Worm (Caenorhabditis elegans): ENCODE measurements around the gene rpc-11.

Gene rpc-11

ce11 chrIV:1430261-1430660 lies 20.4 kb upstream of the rpc-11 start, which contains the start of gene Y77E11A.23:
Gene Y77E11A.23 (minus strand): TSS chrIV:1430367.
- TF ChIP-seq aly-1 (tag; optimal IDR thresholded peaks at IDR 0.05) (no peak), scrt-1 (GFP tag; IDR thresholded peaks at IDR 0.05) (no peak), B0310.2 (tag; optimal IDR thresholded peaks at IDR 0.05) (no peak), sea-1 (GFP tag; conservative IDR thresholded peaks at IDR 0.05) (no peak)

ce11 chrIV:1427283-1427682 lies 17.4 kb upstream of the rpc-11 start, which contains the start of gene clec-171:
Gene clec-171 (minus strand): TSS chrIV:1427383.
- no peak for TF ChIP-seq F13C5.2 (tag; optimal IDR thresholded peaks at IDR 0.05)

- TF ChIP-seq tbx-37 (GFP tag; conservative IDR thresholded peaks at IDR 0.05): no peak
- no peak for TF ChIP-seq aly-1 (tag; optimal IDR thresholded peaks at IDR 0.05)
- no peak for TF ChIP-seq ama-1 (optimal IDR thresholded peaks at IDR 0.05)
- no peak for TF ChIP-seq hmbx-1 (tag; optimal IDR thresholded peaks at IDR 0.05)
- no peak for TF ChIP-seq pes-1 (GFP tag; IDR thresholded peaks at IDR 0.05)
- no peak for TF ChIP-seq flt-1 (GFP tag; IDR thresholded peaks at IDR 0.05)
- TF ChIP-seq ets-7 (tag; optimal IDR thresholded peaks at IDR 0.05): no peak
- TF ChIP-seq tra-4 (tag; optimal IDR thresholded peaks at IDR 0.05): no peak
- TF ChIP-seq ceh-13 (GFP tag; optimal IDR thresholded peaks at IDR 0.05): no peak
- no peak for TF ChIP-seq hmg-4 (GFP tag; optimal IDR thresholded peaks at IDR 0.05)
- TF ChIP-seq sea-1 (GFP tag; conservative IDR thresholded peaks at IDR 0.05): no peak
- no peak for TF ChIP-seq F13C5.2 (tag; optimal IDR thresholded peaks at IDR 0.05)
- TF ChIP-seq B0310.2 (tag; optimal IDR thresholded peaks at IDR 0.05): no peak
- no peak for TF ChIP-seq hnd-1 (tag; optimal IDR thresholded peaks at IDR 0.05)
- no peak for TF ChIP-seq ceh-36 (tag; optimal IDR thresholded peaks at IDR 0.05)
Measured at ce11 chrIV:1424962-1425361, 15.1 kb upstream of the rpc-11 start, which contains the start of gene Y77E11A.8. Gene Y77E11A.8 (minus strand): TSS chrIV:1425062.

- TF ChIP-seq ets-7 (tag; optimal IDR thresholded peaks at IDR 0.05): no peak
- no peak for TF ChIP-seq tbx-37 (GFP tag; conservative IDR thresholded peaks at IDR 0.05)
- TF ChIP-seq aly-1 (tag; optimal IDR thresholded peaks at IDR 0.05): no peak
- TF ChIP-seq hmg-4 (GFP tag; optimal IDR thresholded peaks at IDR 0.05): no peak
- no peak for TF ChIP-seq scrt-1 (GFP tag; IDR thresholded peaks at IDR 0.05)
- TF ChIP-seq tbx-11 (GFP tag; IDR thresholded peaks at IDR 0.05): no peak
- TF ChIP-seq ceh-13 (GFP tag; optimal IDR thresholded peaks at IDR 0.05): no peak
- no peak for TF ChIP-seq ama-1 (optimal IDR thresholded peaks at IDR 0.05)
- TF ChIP-seq F13C5.2 (tag; optimal IDR thresholded peaks at IDR 0.05): no peak
- no peak for TF ChIP-seq B0310.2 (tag; optimal IDR thresholded peaks at IDR 0.05)
- TF ChIP-seq sea-1 (GFP tag; conservative IDR thresholded peaks at IDR 0.05): no peak
- TF ChIP-seq hnd-1 (tag; optimal IDR thresholded peaks at IDR 0.05): no peak
Measured at ce11 chrIV:1420603-1421002, 10.8 kb upstream of the rpc-11 start, which contains the start of gene jtr-1. Gene jtr-1 (plus strand): TSS chrIV:1420929.

ce11 chrIV:1419795-1420509 lies 10.1 kb upstream of the rpc-11 start, which contains the start of gene Y77E11A.7:
Gene Y77E11A.7 (minus strand): TSS chrIV:1419849.
- TF ChIP-seq tbx-37 (GFP tag; conservative IDR thresholded peaks at IDR 0.05) (no peak), scrt-1 (GFP tag; IDR thresholded peaks at IDR 0.05) (0 out of 2 replicates have a peak, but pooled peaks have one; percentile 9), B0310.2 (tag; optimal IDR thresholded peaks at IDR 0.05) (no peak), tbx-11 (GFP tag; IDR thresholded peaks at IDR 0.05) (no peak), ceh-13 (GFP tag; optimal IDR thresholded peaks at IDR 0.05) (no peak), sea-1 (GFP tag; conservative IDR thresholded peaks at IDR 0.05) (peak; percentile 62), F13C5.2 (tag; optimal IDR thresholded peaks at IDR 0.05) (peak; percentile 79), tra-4 (tag; optimal IDR thresholded peaks at IDR 0.05) (no peak), pes-1 (GFP tag; IDR thresholded peaks at IDR 0.05) (no peak; the same call in 1 of the 2 replicates), hmg-4 (GFP tag; optimal IDR thresholded peaks at IDR 0.05) (peak; percentile 56), flt-1 (GFP tag; IDR thresholded peaks at IDR 0.05) (peak; percentile 56; the same call in 1 of the 2 replicates), ama-1 (optimal IDR thresholded peaks at IDR 0.05) (no peak), hmbx-1 (tag; optimal IDR thresholded peaks at IDR 0.05) (no peak), aly-1 (tag; optimal IDR thresholded peaks at IDR 0.05) (peak; percentile 9), ets-7 (tag; optimal IDR thresholded peaks at IDR 0.05) (no peak), hnd-1 (tag; optimal IDR thresholded peaks at IDR 0.05) (no peak), ceh-36 (tag; optimal IDR thresholded peaks at IDR 0.05) (no peak)

- TF ChIP-seq ceh-36 (tag; optimal IDR thresholded peaks at IDR 0.05) (no peak), ets-7 (tag; optimal IDR thresholded peaks at IDR 0.05) (no peak), hnd-1 (tag; optimal IDR thresholded peaks at IDR 0.05) (no peak), B0310.2 (tag; optimal IDR thresholded peaks at IDR 0.05) (no peak), ceh-13 (GFP tag; optimal IDR thresholded peaks at IDR 0.05) (no peak), tbx-37 (GFP tag; conservative IDR thresholded peaks at IDR 0.05) (no peak), scrt-1 (GFP tag; IDR thresholded peaks at IDR 0.05) (no peak), hmbx-1 (tag; optimal IDR thresholded peaks at IDR 0.05) (no peak), hmg-4 (GFP tag; optimal IDR thresholded peaks at IDR 0.05) (no peak), ama-1 (optimal IDR thresholded peaks at IDR 0.05) (no peak), pes-1 (GFP tag; IDR thresholded peaks at IDR 0.05) (no peak), tra-4 (tag; optimal IDR thresholded peaks at IDR 0.05) (no peak), sea-1 (GFP tag; conservative IDR thresholded peaks at IDR 0.05) (no peak), flt-1 (GFP tag; IDR thresholded peaks at IDR 0.05) (no peak), F13C5.2 (tag; optimal IDR thresholded peaks at IDR 0.05) (no peak), aly-1 (tag; optimal IDR thresholded peaks at IDR 0.05) (no peak), tbx-11 (GFP tag; IDR thresholded peaks at IDR 0.05) (no peak)
Measured at ce11 chrIV:1408718-1409117, 1.1 kb downstream of the rpc-11 start.

ce11 chrIV:1408137-1408536 lies 1.7 kb downstream of the rpc-11 start:
- no peak for TF ChIP-seq sea-1 (GFP tag; conservative IDR thresholded peaks at IDR 0.05)
- TF ChIP-seq ceh-13 (GFP tag; optimal IDR thresholded peaks at IDR 0.05): no peak
- no peak for TF ChIP-seq flt-1 (GFP tag; IDR thresholded peaks at IDR 0.05)
- TF ChIP-seq tra-4 (tag; optimal IDR thresholded peaks at IDR 0.05): no peak
- no peak for TF ChIP-seq hnd-1 (tag; optimal IDR thresholded peaks at IDR 0.05)

Data from whole organism, early embryonic.